Fruit fly (Drosophila melanogaster): ENCODE results near the gene CG5162.

DNA sequence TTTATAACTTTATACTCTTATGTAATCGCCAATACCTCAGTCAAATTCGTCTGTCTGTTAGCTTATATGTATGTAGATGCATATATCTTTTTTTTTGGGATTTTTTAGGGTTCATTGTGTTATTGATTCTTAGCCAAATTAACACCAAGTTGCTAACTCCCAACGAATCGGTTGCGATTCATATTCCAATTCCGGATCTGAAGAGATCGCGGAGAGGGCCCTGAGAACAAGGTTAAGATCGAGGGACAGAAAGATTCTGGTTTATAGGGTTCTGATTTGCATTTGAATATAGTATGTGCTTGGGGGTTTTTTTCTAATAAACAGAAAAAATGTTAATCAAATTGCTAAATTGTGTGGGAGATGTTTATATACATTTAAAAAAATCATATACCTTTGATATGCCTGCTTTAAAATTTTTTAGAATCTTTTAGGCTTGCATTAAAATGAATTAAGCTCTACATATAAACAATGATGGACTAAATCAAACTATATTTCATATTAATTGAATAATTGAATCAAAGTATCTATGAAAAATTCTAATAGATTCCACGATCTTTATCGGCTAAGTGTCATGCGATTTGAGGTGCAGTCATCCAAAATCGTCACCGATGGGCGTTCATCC, 7.1 kb upstream of the CG5162 start, which contains the start of gene CG32563:
- TF ChIP-seq MBD-R2 (GFP tag; IDR thresholded peaks at IDR 0.05) (no peak), CG15011 (GFP tag; optimal IDR thresholded peaks at IDR 0.05) (no peak), CG6254 (GFP tag; optimal IDR thresholded peaks at IDR 0.05) (no peak), CTCF (GFP tag; optimal IDR thresholded peaks at IDR 0.05) (no peak), pb (GFP tag; optimal IDR thresholded peaks at IDR 0.05) (no peak), slou (GFP tag; optimal IDR thresholded peaks at IDR 0.05) (no peak), fu2 (GFP tag; optimal IDR thresholded peaks at IDR 0.05) (no peak), vvl (GFP tag; IDR thresholded peaks at IDR 0.05) (no peak), CG16863 (GFP tag; optimal IDR thresholded peaks at IDR 0.05) (no peak), CG7928 (GFP tag; optimal IDR thresholded peaks at IDR 0.05) (no peak)
